Worm (Caenorhabditis elegans) whole organism, midembryonic: ENCODE measurements around the gene T01C8.2.

ENCODE experiments used
- T22C8.4 ChIP-seq: fragments of 200-800 bp; sonication (Bioruptor generic); IDR thresholded peaks from 2 replicates; pipeline ENCODE4 v1.3.6; 2022; ENCODE audit warnings: missing genetic modification characterization, missing compliant biosample characterization
- cog-1 ChIP-seq: sonication (generic microtip); optimal IDR thresholded peaks from 2 replicates; lab custom pipeline; 2016; ENCODE audit warnings: missing genetic modification characterization, missing compliant biosample characterization
- tab-1 ChIP-seq: fragments of 200-800 bp; sonication (Bioruptor generic); IDR thresholded peaks from 2 replicates; pipeline ENCODE4 v1.3.6; 2022; ENCODE audit warnings: missing genetic modification characterization, missing compliant biosample characterization

ce11 chrX:16787152-16787551 lies 914 bp downstream of the T01C8.2 start:
- TF ChIP-seq tab-1 (GFP tag; lab: Robert Waterston, UW) (no peak), T22C8.4 (GFP tag; lab: Robert Waterston, UW) (no peak), cog-1 (tag; lab: Kevin White, UChicago) (no peak)
